Worm (Caenorhabditis elegans): ENCODE data around the gene skih-2.
A peak's percentile ranks its signal among the peaks of the same experiment; 100 is the strongest.

Gene skih-2

ce11 chrIV:11126028-11126427 lies 16.1 kb downstream of the skih-2 start:
- TF ChIP-seq R02D3.7 (tag; optimal IDR thresholded peaks at IDR 0.05) (no peak), egl-27 (tag; optimal IDR thresholded peaks at IDR 0.05) (no peak), unc-39 (tag; optimal IDR thresholded peaks at IDR 0.05) (no peak), nhr-43 (tag; optimal IDR thresholded peaks at IDR 0.05; ENCODE audit: poor library complexity, severe bottlenecking) (no peak), ztf-11 (tag; optimal IDR thresholded peaks at IDR 0.05) (no peak), jun-1 (tag; optimal IDR thresholded peaks at IDR 0.05) (no peak), elt-3 (tag; optimal IDR thresholded peaks at IDR 0.05) (no peak), nhr-23 (tag; optimal IDR thresholded peaks at IDR 0.05) (no peak), hmg-11 (tag; optimal IDR thresholded peaks at IDR 0.05) (no peak), snpc-4 (tag; optimal IDR thresholded peaks at IDR 0.05) (no peak), ceh-9 (tag; optimal IDR thresholded peaks at IDR 0.05) (no peak), nhr-237 (tag; optimal IDR thresholded peaks at IDR 0.05) (no peak), fkh-2 (tag; optimal IDR thresholded peaks at IDR 0.05) (no peak), nhr-77 (tag; optimal IDR thresholded peaks at IDR 0.05) (no peak), unc-62 (GFP tag; optimal IDR thresholded peaks at IDR 0.05) (no peak), aly-2 (tag; optimal IDR thresholded peaks at IDR 0.05) (no peak), ceh-16 (tag; optimal IDR thresholded peaks at IDR 0.05) (no peak)

ce11 chrIV:11126004-11126027 lies 16.3 kb downstream of the skih-2 start, which contains the start of gene swsn-4:
swsn-4 (plus strand) TSS chrIV:11126024.
- TF ChIP-seq elt-2 (tag; optimal IDR thresholded peaks at IDR 0.05) = no peak
- no peak for TF ChIP-seq ceh-82 (tag; optimal IDR thresholded peaks at IDR 0.05)
- TF ChIP-seq unc-39 (tag; optimal IDR thresholded peaks at IDR 0.05) = no peak
- no peak for TF ChIP-seq hmg-11 (tag; optimal IDR thresholded peaks at IDR 0.05)
- no peak for TF ChIP-seq zag-1 (tag; optimal IDR thresholded peaks at IDR 0.05)

ce11 chrIV:11125604-11126003 lies 16.6 kb downstream of the skih-2 start:
- TF ChIP-seq elt-3 (tag; optimal IDR thresholded peaks at IDR 0.05) (no peak), nhr-67 (tag; optimal IDR thresholded peaks at IDR 0.05) (no peak), egl-5 (tag; optimal IDR thresholded peaks at IDR 0.05) (no peak), tbx-2 (tag; optimal IDR thresholded peaks at IDR 0.05) (no peak), daf-12 (tag; optimal IDR thresholded peaks at IDR 0.05) (no peak), fos-1 (tag; optimal IDR thresholded peaks at IDR 0.05) (no peak)

- TF ChIP-seq snpc-4 (tag; optimal IDR thresholded peaks at IDR 0.05) (no peak), nhr-28 (tag; optimal IDR thresholded peaks at IDR 0.05) (no peak), ZK546.5 (tag; optimal IDR thresholded peaks at IDR 0.05) (no peak), elt-1 (tag; optimal IDR thresholded peaks at IDR 0.05) (no peak), elt-2 (tag; optimal IDR thresholded peaks at IDR 0.05) (peak; percentile 18), sea-2 (GFP tag; optimal IDR thresholded peaks at IDR 0.05) (no peak), nfya-1 (tag; optimal IDR thresholded peaks at IDR 0.05; ENCODE audit: insufficient read depth) (peak; percentile 100), ceh-28 (tag; optimal IDR thresholded peaks at IDR 0.05) (no peak), lsy-12 (tag; optimal IDR thresholded peaks at IDR 0.05) (peak; percentile 27), fkh-10 (GFP tag; optimal IDR thresholded peaks at IDR 0.05) (no peak), zag-1 (tag; optimal IDR thresholded peaks at IDR 0.05) (no peak), pqm-1 (tag; optimal IDR thresholded peaks at IDR 0.05) (no peak), egl-5 (tag; optimal IDR thresholded peaks at IDR 0.05) (no peak), lin-15B (tag; optimal IDR thresholded peaks at IDR 0.05) (peak; percentile 67), egl-27 (tag; optimal IDR thresholded peaks at IDR 0.05) (no peak), R02D3.7 (tag; optimal IDR thresholded peaks at IDR 0.05) (no peak), hmg-11 (tag; optimal IDR thresholded peaks at IDR 0.05) (peak; percentile 64), nhr-77 (tag; optimal IDR thresholded peaks at IDR 0.05) (no peak), nhr-25 (tag; optimal IDR thresholded peaks at IDR 0.05) (peak; percentile 42), nhr-43 (tag; optimal IDR thresholded peaks at IDR 0.05; ENCODE audit: poor library complexity, severe bottlenecking) (no peak), skn-1 (tag; optimal IDR thresholded peaks at IDR 0.05) (no peak), aly-2 (tag; optimal IDR thresholded peaks at IDR 0.05) (no peak), ama-1 (optimal IDR thresholded peaks at IDR 0.05) (no peak), fkh-2 (tag; optimal IDR thresholded peaks at IDR 0.05) (no peak), lin-39 (tag; optimal IDR thresholded peaks at IDR 0.05) (peak; percentile 50), pha-4 (tag; optimal IDR thresholded peaks at IDR 0.05) (peak; percentile 38), mml-1 (tag; optimal IDR thresholded peaks at IDR 0.05) (no peak), jun-1 (tag; optimal IDR thresholded peaks at IDR 0.05) (no peak), tbx-2 (tag; optimal IDR thresholded peaks at IDR 0.05) (no peak), ztf-4 (tag; optimal IDR thresholded peaks at IDR 0.05) (no peak), eor-1 (tag; optimal IDR thresholded peaks at IDR 0.05) (no peak), daf-12 (tag; optimal IDR thresholded peaks at IDR 0.05) (no peak), nhr-12 (tag; optimal IDR thresholded peaks at IDR 0.05) (no peak), unc-39 (tag; optimal IDR thresholded peaks at IDR 0.05) (no peak), nhr-76 (tag; optimal IDR thresholded peaks at IDR 0.05) (no peak), ztf-11 (tag; optimal IDR thresholded peaks at IDR 0.05) (no peak), nhr-237 (tag; optimal IDR thresholded peaks at IDR 0.05) (no peak), mdl-1 (tag; optimal IDR thresholded peaks at IDR 0.05) (no peak), nhr-23 (tag; optimal IDR thresholded peaks at IDR 0.05) (peak; percentile 55), elt-3 (tag; optimal IDR thresholded peaks at IDR 0.05) (no peak)
Observed at ce11 chrIV:11125200-11125599, 17.0 kb downstream of the skih-2 start.
